Worm (Caenorhabditis elegans) whole organism, young adult: ENCODE results near the gene egl-2.

Source experiments
- B0336.3 ChIP-seq: fragments of 200-800 bp; sonication (Bioruptor generic); IDR thresholded peaks from 2 replicates; pipeline ENCODE4 v1.3.6; 2022; ENCODE audit warnings: missing genetic modification characterization, missing compliant biosample characterization
- F37B4.10 ChIP-seq: fragments of 200-800 bp; sonication (Bioruptor generic); IDR thresholded peaks from 2 replicates; pipeline ENCODE4 v1.3.6; 2022; ENCODE audit warnings: missing genetic modification characterization, missing compliant biosample characterization
- F39B2.1 ChIP-seq: fragments of 200-800 bp; sonication (Bioruptor generic); IDR thresholded peaks from 2 replicates; pipeline ENCODE4 v1.3.6; 2022; ENCODE audit warnings: missing genetic modification reagents, missing genetic modification characterization, missing compliant biosample characterization
- F49E8.2 ChIP-seq: sonication (generic microtip); optimal IDR thresholded peaks from 3 replicates; lab custom pipeline; 2017; ENCODE audit warnings: missing genetic modification characterization, mild to moderate bottlenecking, missing compliant biosample characterization, antibody characterized with exemption, moderate library complexity; ENCODE audit not compliant: insufficient read depth
- F57A8.1 ChIP-seq: fragments of 200-800 bp; sonication (Bioruptor generic); optimal IDR thresholded peaks from 2 replicates; lab custom pipeline; 2018; ENCODE audit warnings: mild to moderate bottlenecking, missing genetic modification characterization, moderate library complexity, missing compliant biosample characterization
- T07F8.4 ChIP-seq: sonication (generic microtip); optimal IDR thresholded peaks from 2 replicates; lab custom pipeline; 2016; ENCODE audit warnings: mild to moderate bottlenecking, missing genetic modification characterization, moderate library complexity, missing compliant biosample characterization
- T26A5.8 ChIP-seq: sonication (generic microtip); optimal IDR thresholded peaks from 2 replicates; lab custom pipeline; 2016; ENCODE audit warnings: missing genetic modification characterization, missing compliant biosample characterization
- Y53G8AR.9 ChIP-seq: fragments of 200-800 bp; sonication (Bioruptor generic); conservative IDR thresholded peaks from 2 replicates; pipeline ENCODE4 v1.3.6; 2022; ENCODE audit warnings: missing genetic modification reagents, missing genetic modification characterization, missing compliant biosample characterization
- Y79H2A.3 ChIP-seq: fragments of 200-800 bp; sonication (Bioruptor generic); conservative IDR thresholded peaks from 2 replicates; pipeline ENCODE4 v1.3.6; 2022; ENCODE audit warnings: missing genetic modification reagents, missing genetic modification characterization, missing compliant biosample characterization
- Y95B8A.8 ChIP-seq: fragments of 200-800 bp; sonication (Bioruptor generic); IDR thresholded peaks from 2 replicates; pipeline ENCODE4 v1.3.6; 2022; ENCODE audit warnings: missing genetic modification reagents, missing genetic modification characterization, missing compliant biosample characterization
- akir-1 ChIP-seq: fragments of 200-800 bp; sonication (Bioruptor generic); optimal IDR thresholded peaks from 2 replicates; lab custom pipeline; 2018; ENCODE audit warnings: mild to moderate bottlenecking, missing genetic modification characterization, moderate library complexity, missing compliant biosample characterization
- athp-1 ChIP-seq: sonication (generic microtip); optimal IDR thresholded peaks from 2 replicates; lab custom pipeline; 2017; ENCODE audit warnings: mild to moderate bottlenecking, missing genetic modification characterization, missing compliant biosample characterization
- attf-3 ChIP-seq: fragments of 200-800 bp; sonication (Bioruptor generic); conservative IDR thresholded peaks from 2 replicates; pipeline ENCODE4 v1.3.6; 2022; ENCODE audit warnings: missing genetic modification reagents, missing genetic modification characterization, missing compliant biosample characterization
- bed-1 ChIP-seq: fragments of 200-800 bp; sonication (Bioruptor generic); IDR thresholded peaks from 2 replicates; pipeline ENCODE4 v1.3.6; 2022; ENCODE audit warnings: missing genetic modification reagents, missing genetic modification characterization, missing compliant biosample characterization
- ceh-27 ChIP-seq: fragments of 200-800 bp; sonication (Bioruptor generic); optimal IDR thresholded peaks from 2 replicates; lab custom pipeline; 2018; ENCODE audit warnings: mild to moderate bottlenecking, missing genetic modification characterization, moderate library complexity, missing compliant biosample characterization
- ceh-79 ChIP-seq: sonication (generic microtip); optimal IDR thresholded peaks from 2 replicates; lab custom pipeline; 2017; ENCODE audit warnings: mild to moderate bottlenecking, missing genetic modification characterization, missing compliant biosample characterization
- dox-1 ChIP-seq: fragments of 200-800 bp; sonication (Bioruptor generic); IDR thresholded peaks from 2 replicates; pipeline ENCODE4 v1.3.6; 2022; ENCODE audit warnings: missing genetic modification reagents, missing genetic modification characterization, missing compliant biosample characterization
- egl-44 ChIP-seq: fragments of 200-800 bp; sonication (Bioruptor generic); IDR thresholded peaks from 2 replicates; pipeline ENCODE4 v1.3.6; 2022; ENCODE audit warnings: missing genetic modification reagents, missing genetic modification characterization, missing compliant biosample characterization
- ekl-4 ChIP-seq: fragments of 200-800 bp; sonication (Bioruptor generic); IDR thresholded peaks from 2 replicates; pipeline ENCODE4 v1.3.6; 2022; ENCODE audit warnings: missing genetic modification reagents, missing genetic modification characterization, missing compliant biosample characterization
- ets-4 ChIP-seq: fragments of 200-800 bp; sonication (Bioruptor generic); optimal IDR thresholded peaks from 2 replicates; lab custom pipeline; 2018; ENCODE audit warnings: mild to moderate bottlenecking, missing genetic modification characterization, missing compliant biosample characterization
- hrde-1 ChIP-seq: sonication (generic microtip); optimal IDR thresholded peaks from 2 replicates; lab custom pipeline; 2016; ENCODE audit warnings: missing genetic modification characterization, mild to moderate bottlenecking, missing compliant biosample characterization, moderate library complexity, missing genotype, missing genetic modification reagents, borderline replicate concordance
- let-526 ChIP-seq: fragments of 200-800 bp; sonication (Bioruptor generic); IDR thresholded peaks from 2 replicates; pipeline ENCODE4 v1.3.6; 2022; ENCODE audit warnings: missing genetic modification reagents, missing genetic modification characterization, missing compliant biosample characterization
- lin-40 ChIP-seq: sonication (generic microtip); optimal IDR thresholded peaks from 2 replicates; lab custom pipeline; 2016; ENCODE audit warnings: missing genetic modification characterization, mild to moderate bottlenecking, missing compliant biosample characterization, missing genotype, missing genetic modification reagents
- lsy-27 ChIP-seq: sonication (generic microtip); optimal IDR thresholded peaks from 2 replicates; lab custom pipeline; 2017; ENCODE audit warnings: missing genetic modification characterization, mild to moderate bottlenecking, missing compliant biosample characterization, antibody characterized with exemption, missing genotype, borderline replicate concordance; ENCODE audit not compliant: insufficient read depth
- madf-10 ChIP-seq: sonication (generic microtip); optimal IDR thresholded peaks from 2 replicates; lab custom pipeline; 2016; ENCODE audit warnings: mild to moderate bottlenecking, missing genetic modification characterization, missing compliant biosample characterization
- madf-3 ChIP-seq: fragments of 200-800 bp; sonication (Bioruptor generic); IDR thresholded peaks from 2 replicates; pipeline ENCODE4 v1.3.6; 2022; ENCODE audit warnings: missing genetic modification reagents, missing genetic modification characterization, missing compliant biosample characterization
- madf-8 ChIP-seq: fragments of 200-800 bp; sonication (Bioruptor generic); conservative IDR thresholded peaks from 2 replicates; pipeline ENCODE4 v1.3.6; 2022; ENCODE audit warnings: missing genetic modification reagents, missing genetic modification characterization, missing compliant biosample characterization
- nfya-1 ChIP-seq: sonication (generic microtip); optimal IDR thresholded peaks from 2 replicates; lab custom pipeline; 2017; ENCODE audit warnings: antibody characterized with exemption, missing compliant biosample characterization, missing genetic modification characterization, borderline replicate concordance; ENCODE audit not compliant: insufficient read depth
- nfya-2 ChIP-seq: fragments of 200-800 bp; sonication (Bioruptor generic); IDR thresholded peaks from 2 replicates; pipeline ENCODE4 v1.3.6; 2022; ENCODE audit warnings: missing genetic modification reagents, missing genetic modification characterization, missing compliant biosample characterization
- nhr-80 ChIP-seq: sonication (generic microtip); optimal IDR thresholded peaks from 2 replicates; lab custom pipeline; 2016; ENCODE audit warnings: missing genetic modification characterization, missing compliant biosample characterization
- pha-4 ChIP-seq: fragments of 150-350 bp; sonication (generic microtip); optimal IDR thresholded peaks from 2 replicates; lab custom pipeline; 2014; ENCODE audit warnings: missing biosample characterization, missing genetic modification reagents, missing genetic modification characterization
- rec-8 ChIP-seq, 2 experiments: sonication (generic microtip); optimal IDR thresholded peaks; 2 replicates each; lab custom pipeline; 2016; ENCODE audit warnings: mild to moderate bottlenecking in 2 of 2, missing genetic modification characterization in 2 of 2, missing genetic modification reagents in 2 of 2, missing genotype in 2 of 2, missing biosample characterization in 1 of 2, missing compliant biosample characterization in 1 of 2, moderate library complexity in 1 of 2
- sea-2 ChIP-seq: fragments of 200-800 bp; sonication (Bioruptor generic); IDR thresholded peaks from 2 replicates; pipeline ENCODE4 v1.3.6; 2022; ENCODE audit warnings: missing genetic modification characterization, missing compliant biosample characterization
- snpc-4 ChIP-seq, 5 experiments: fragments of 150-350 bp in 1 of 5; sonication (generic microtip) in 4 of 5; optimal IDR thresholded peaks; 2 replicates each; lab custom pipeline; 2014 to 2018; ENCODE audit warnings: missing genetic modification characterization in 5 of 5, missing biosample characterization in 3 of 5, antibody characterized with exemption in 2 of 5, mild to moderate bottlenecking in 2 of 5, missing compliant biosample characterization in 2 of 5, missing genotype in 2 of 5, moderate library complexity in 2 of 5, missing genetic modification reagents in 1 of 5
- tbp1 ChIP-seq: fragments of 200-800 bp; sonication (Bioruptor generic); optimal IDR thresholded peaks from 2 replicates; lab custom pipeline; 2018; ENCODE audit warnings: mild to moderate bottlenecking, missing genetic modification characterization, missing compliant biosample characterization
- tlf-1 ChIP-seq: fragments of 200-800 bp; sonication (Bioruptor generic); optimal IDR thresholded peaks from 2 replicates; lab custom pipeline; 2018; ENCODE audit warnings: mild to moderate bottlenecking, missing genetic modification characterization, missing compliant biosample characterization
- unc-130 ChIP-seq: sonication (generic microtip); optimal IDR thresholded peaks from 2 replicates; lab custom pipeline; 2016; ENCODE audit warnings: missing genetic modification reagents, missing genetic modification characterization, missing compliant biosample characterization
- ztf-3 ChIP-seq: fragments of 200-800 bp; sonication (Bioruptor generic); optimal IDR thresholded peaks from 2 replicates; lab custom pipeline; 2018; ENCODE audit warnings: mild to moderate bottlenecking, missing genetic modification characterization, missing compliant biosample characterization

egl-2 gene

ce11 chrV:1335896-1336295 is 36.8 kb upstream of the egl-2 start:
- TF ChIP-seq bed-1 (GFP tag; lab: Robert Waterston, UW) (no peak), Y95B8A.8 (GFP tag; lab: Robert Waterston, UW) (no peak), sea-2 (GFP tag; lab: Robert Waterston, UW) (no peak), snpc-4 (GFP tag; optimal IDR thresholded peaks at IDR 0.05; lab: Kevin White, UChicago) (no peak), snpc-4 (tag; optimal IDR thresholded peaks at IDR 0.05; lab: Kevin White, UChicago) (no peak), B0336.3 (GFP tag; lab: Robert Waterston, UW) (no peak), ceh-79 (no peak), ekl-4 (GFP tag; lab: Robert Waterston, UW) (no peak), rec-8 (tag; optimal IDR thresholded peaks at IDR 0.05; lab: Kevin White, UChicago) (no peak), F39B2.1 (GFP tag; lab: Robert Waterston, UW) (no peak), nhr-80 (tag; lab: Kevin White, UChicago) (no peak), T26A5.8 (tag; lab: Kevin White, UChicago) (no peak), T07F8.4 (tag; lab: Kevin White, UChicago) (no peak), nfya-1 (tag; lab: Kevin White, UChicago) (no peak), F49E8.2 (tag; lab: Kevin White, UChicago) (no peak), pha-4 (tag; lab: Kevin White, UChicago) (no peak), akir-1 (GFP tag; lab: Kevin White, UChicago) (no peak), lin-40 (tag; lab: Kevin White, UChicago) (no peak), madf-3 (GFP tag; lab: Robert Waterston, UW) (no peak)
- TF ChIP-seq, all 124 proteins: peak for 0

ce11 chrV:1327317-1327716 is 28.2 kb upstream of the egl-2 start:
- TF ChIP-seq akir-1 (GFP tag; lab: Kevin White, UChicago) (no peak), athp-1 (tag; lab: Kevin White, UChicago) (no peak), egl-44 (no peak), F49E8.2 (tag; lab: Kevin White, UChicago) (no peak), ztf-3 (no peak), nfya-1 (tag; lab: Kevin White, UChicago) (no peak), F37B4.10 (no peak), nhr-80 (tag; lab: Kevin White, UChicago) (no peak), hrde-1 (no peak), tbp1 (GFP tag; lab: Kevin White, UChicago) (no peak), dox-1 (GFP tag; lab: Robert Waterston, UW) (no peak), tlf-1 (no peak)

- TF ChIP-seq let-526 (GFP tag; lab: Robert Waterston, UW) (no peak), Y79H2A.3 (GFP tag; lab: Robert Waterston, UW) (no peak), ets-4 (GFP tag; lab: Kevin White, UChicago) (no peak), lsy-27 (tag; lab: Kevin White, UChicago) (no peak), attf-3 (GFP tag; lab: Robert Waterston, UW) (no peak), nfya-2 (GFP tag; lab: Robert Waterston, UW) (no peak), unc-130 (GFP tag; lab: Kevin White, UChicago) (no peak), F57A8.1 (no peak), madf-10 (tag; lab: Kevin White, UChicago) (no peak), pha-4 (tag; lab: Kevin White, UChicago) (no peak), madf-8 (GFP tag; lab: Robert Waterston, UW) (no peak), Y53G8AR.9 (no peak), ceh-27 (no peak), lin-40 (tag; lab: Kevin White, UChicago) (no peak)
These were observed 26.9 kb upstream of the egl-2 start for ce11 chrV:1326067-1326466.
